Fruit fly (Drosophila melanogaster) whole organism, embryonic: ENCODE results near the gene CG31445.

ENCODE experiments used
- ATbp ChIP-seq: fragments of 200-800 bp; sonication (Bioruptor generic); optimal IDR thresholded peaks from 2 replicates; lab custom pipeline; 2017; ENCODE audit warnings: missing biosample characterization, mild to moderate bottlenecking, missing genetic modification characterization, missing genetic modification reagents
- Antp ChIP-seq: fragments of 200-800 bp; sonication (Bioruptor generic); optimal IDR thresholded peaks from 3 replicates; lab custom pipeline; 2016; ENCODE audit warnings: missing biosample characterization, missing genetic modification characterization
- CG1024 ChIP-seq: fragments of 200-800 bp; sonication (Bioruptor generic); IDR thresholded peaks from 2 replicates; pipeline ENCODE4 v1.3.6; 2022; ENCODE audit warnings: missing biosample characterization, missing genetic modification characterization
- CG10274 ChIP-seq: fragments of 200-800 bp; sonication (Bioruptor generic); optimal IDR thresholded peaks from 3 replicates; lab custom pipeline; 2017; ENCODE audit warnings: missing biosample characterization, mild to moderate bottlenecking, missing genetic modification characterization
- CG11085 ChIP-seq: fragments of 200-800 bp; sonication (Bioruptor generic); IDR thresholded peaks from 2 replicates; pipeline ENCODE4 v1.3.6; 2022; ENCODE audit warnings: missing biosample characterization, missing genetic modification characterization
- CG12071 ChIP-seq: fragments of 200-800 bp; sonication (Bioruptor generic); optimal IDR thresholded peaks from 3 replicates; lab custom pipeline; 2018; ENCODE audit warnings: missing biosample characterization, mild to moderate bottlenecking, missing genetic modification characterization
- CG12659 ChIP-seq: fragments of 200-800 bp; sonication (Bioruptor generic); optimal IDR thresholded peaks from 3 replicates; lab custom pipeline; 2017; ENCODE audit warnings: mild to moderate bottlenecking, missing biosample characterization, missing genetic modification reagents, missing genetic modification characterization
- CG14710 ChIP-seq: fragments of 200-800 bp; sonication (Bioruptor generic); optimal IDR thresholded peaks from 3 replicates; lab custom pipeline; 2019; ENCODE audit warnings: missing biosample characterization, mild to moderate bottlenecking, missing genetic modification characterization, moderate library complexity
- CG17186 ChIP-seq: fragments of 200-800 bp; sonication (Bioruptor generic); optimal IDR thresholded peaks from 3 replicates; lab custom pipeline; 2017; ENCODE audit warnings: missing biosample characterization, missing genetic modification reagents, missing genetic modification characterization
- CG17612 ChIP-seq: fragments of 200-800 bp; sonication (Bioruptor generic); IDR thresholded peaks from 2 replicates; pipeline ENCODE4 v1.3.6; 2022; ENCODE audit warnings: missing biosample characterization, missing genetic modification characterization
- CG18011 ChIP-seq: fragments of 200-800 bp; sonication (Bioruptor generic); optimal IDR thresholded peaks from 2 replicates; lab custom pipeline; 2017; ENCODE audit warnings: missing biosample characterization, missing genetic modification characterization, mild to moderate bottlenecking, moderate library complexity, missing genotype
- CG2120 ChIP-seq: fragments of 200-800 bp; sonication (Bioruptor generic); optimal IDR thresholded peaks from 3 replicates; lab custom pipeline; 2016; ENCODE audit warnings: missing biosample characterization, missing genetic modification characterization
- CG2889 ChIP-seq: fragments of 200-800 bp; sonication (Bioruptor generic); IDR thresholded peaks from 3 replicates; pipeline ENCODE4 v1.3.6; 2022; ENCODE audit warnings: missing biosample characterization, missing genetic modification characterization
- CG5180 ChIP-seq: fragments of 200-800 bp; sonication (Bioruptor generic); optimal IDR thresholded peaks from 3 replicates; lab custom pipeline; 2017; ENCODE audit warnings: missing biosample characterization, missing genetic modification characterization, mild to moderate bottlenecking, moderate library complexity, missing genetic modification reagents
- CG6254 ChIP-seq: fragments of 200-800 bp; sonication (Bioruptor generic); optimal IDR thresholded peaks from 3 replicates; lab custom pipeline; 2017; ENCODE audit warnings: mild to moderate bottlenecking, missing biosample characterization, missing genetic modification reagents, missing genetic modification characterization
- CG8281 ChIP-seq: fragments of 200-800 bp; sonication (Bioruptor generic); optimal IDR thresholded peaks from 2 replicates; lab custom pipeline; 2018; ENCODE audit warnings: missing biosample characterization, mild to moderate bottlenecking, missing genetic modification characterization, moderate library complexity
- CG8359 ChIP-seq: fragments of 200-800 bp; sonication (Bioruptor generic); optimal IDR thresholded peaks from 2 replicates; lab custom pipeline; 2017; ENCODE audit warnings: missing biosample characterization, mild to moderate bottlenecking, missing genetic modification characterization, borderline replicate concordance
- CG9817 ChIP-seq: fragments of 200-800 bp; sonication (Bioruptor generic); optimal IDR thresholded peaks from 2 replicates; lab custom pipeline; 2018; ENCODE audit warnings: missing biosample characterization, mild to moderate bottlenecking, missing genetic modification characterization, moderate library complexity
- Dll ChIP-seq: fragments of 200-800 bp; sonication (Bioruptor generic); IDR thresholded peaks from 4 replicates; pipeline ENCODE4 v1.3.6; 2022; ENCODE audit warnings: missing biosample characterization, missing genetic modification characterization; ENCODE audit not compliant: partially characterized antibody
- ERR ChIP-seq: fragments of 200-800 bp; sonication (Bioruptor generic); optimal IDR thresholded peaks from 2 replicates; lab custom pipeline; 2016; ENCODE audit warnings: missing biosample characterization, missing genetic modification characterization
- Eip74EF ChIP-seq, 2 experiments: fragments of 200-800 bp in 1 of 2; fragments of >200 bp in 1 of 2; sonication (Bioruptor generic) in 1 of 2; optimal IDR thresholded peaks; 2 replicates each; lab custom pipeline; 2017 to 2019; ENCODE audit warnings: missing biosample characterization in 2 of 2, missing genetic modification characterization in 2 of 2, mild to moderate bottlenecking in 1 of 2, moderate library complexity in 1 of 2
- Hey ChIP-seq: fragments of 200-800 bp; sonication (Bioruptor generic); optimal IDR thresholded peaks from 3 replicates; lab custom pipeline; 2018; ENCODE audit warnings: missing biosample characterization, mild to moderate bottlenecking, missing genetic modification characterization
- Hr3 ChIP-seq: fragments of 200-800 bp; sonication (Bioruptor generic); optimal IDR thresholded peaks from 3 replicates; lab custom pipeline; 2016; ENCODE audit warnings: missing biosample characterization, missing genetic modification characterization
- Nf-YB ChIP-seq: fragments of 200-800 bp; sonication (Bioruptor generic); optimal IDR thresholded peaks from 3 replicates; lab custom pipeline; 2019; ENCODE audit warnings: missing biosample characterization, mild to moderate bottlenecking, missing genetic modification characterization, moderate library complexity
- Nf-YC ChIP-seq: fragments of 200-800 bp; optimal IDR thresholded peaks from 3 replicates; lab custom pipeline; 2019; ENCODE audit warnings: missing biosample characterization, mild to moderate bottlenecking, missing genetic modification characterization, moderate library complexity
- Optix ChIP-seq: fragments of 200-800 bp; sonication (Bioruptor generic); IDR thresholded peaks from 3 replicates; pipeline ENCODE4 v1.3.6; 2022; ENCODE audit warnings: missing biosample characterization, missing genetic modification characterization
- Ptx1 ChIP-seq: fragments of 200-800 bp; sonication (Bioruptor generic); IDR thresholded peaks from 2 replicates; pipeline ENCODE4 v1.3.6; 2022; ENCODE audit warnings: missing biosample characterization, missing genetic modification characterization
- Stat92E ChIP-seq, 3 experiments: fragments of >200 bp in 2 of 3; fragments of 200-800 bp in 1 of 3; sonication (Bioruptor generic) in 1 of 3; optimal IDR thresholded peaks; 2 replicates each; lab custom pipeline; 2017 to 2019; ENCODE audit warnings: missing biosample characterization in 3 of 3, missing genetic modification characterization in 3 of 3, mild to moderate bottlenecking in 1 of 3, moderate library complexity in 1 of 3
- ac ChIP-seq: fragments of 200-800 bp; sonication (Bioruptor generic); optimal IDR thresholded peaks from 3 replicates; lab custom pipeline; 2017; ENCODE audit warnings: missing biosample characterization, mild to moderate bottlenecking, missing genetic modification characterization
- bcd ChIP-seq: fragments of 200-800 bp; sonication (Bioruptor generic); optimal IDR thresholded peaks from 2 replicates; lab custom pipeline; 2017; ENCODE audit warnings: missing biosample characterization, mild to moderate bottlenecking, missing genetic modification characterization
- bsh ChIP-seq, 2 experiments: fragments of 200-800 bp; sonication (Bioruptor generic); optimal IDR thresholded peaks; 2 replicates each; lab custom pipeline; 2017 to 2018; ENCODE audit warnings: mild to moderate bottlenecking in 2 of 2, missing biosample characterization in 2 of 2, missing genetic modification characterization in 2 of 2, moderate library complexity in 1 of 2
- cas ChIP-seq: fragments of 200-800 bp; sonication (Bioruptor generic); IDR thresholded peaks from 2 replicates; pipeline ENCODE4 v1.3.6; 2022; ENCODE audit warnings: missing biosample characterization, missing genetic modification characterization
- chm ChIP-seq: fragments of 200-800 bp; sonication (Bioruptor generic); IDR thresholded peaks from 2 replicates; pipeline ENCODE4 v1.3.6; 2022; ENCODE audit warnings: missing biosample characterization, missing genetic modification characterization
- ci ChIP-seq: fragments of 200-800 bp; sonication (Bioruptor generic); IDR thresholded peaks from 3 replicates; pipeline ENCODE4 v1.3.6; 2022; ENCODE audit warnings: missing biosample characterization, missing genetic modification characterization
- fd96Cb ChIP-seq: fragments of 200-800 bp; sonication (Bioruptor generic); optimal IDR thresholded peaks from 2 replicates; lab custom pipeline; 2018; ENCODE audit warnings: missing biosample characterization, mild to moderate bottlenecking, missing genetic modification characterization, moderate library complexity
- ham ChIP-seq: fragments of 200-800 bp; sonication (Bioruptor generic); IDR thresholded peaks from 2 replicates; pipeline ENCODE4 v1.3.6; 2022; ENCODE audit warnings: missing biosample characterization, missing genetic modification characterization
- ken ChIP-seq: fragments of 200-800 bp; sonication (Bioruptor generic); IDR thresholded peaks from 3 replicates; pipeline ENCODE4 v1.3.6; 2022; ENCODE audit warnings: missing biosample characterization, missing genetic modification characterization
- mld ChIP-seq: fragments of 200-800 bp; sonication (Bioruptor generic); IDR thresholded peaks from 3 replicates; pipeline ENCODE4 v1.3.6; 2022; ENCODE audit warnings: missing biosample characterization, missing genetic modification characterization; ENCODE audit not compliant: partially characterized antibody
- peb ChIP-seq: fragments of 200-800 bp; sonication (Bioruptor generic); IDR thresholded peaks from 2 replicates; pipeline ENCODE4 v1.3.6; 2022; ENCODE audit warnings: missing biosample characterization, missing genetic modification characterization
- psq ChIP-seq: fragments of 200-800 bp; sonication (Bioruptor generic); optimal IDR thresholded peaks from 2 replicates; lab custom pipeline; 2017; ENCODE audit warnings: missing biosample characterization, missing genetic modification characterization
- run ChIP-seq: fragments of 200-800 bp; sonication (Bioruptor generic); optimal IDR thresholded peaks from 3 replicates; lab custom pipeline; 2018; ENCODE audit warnings: missing biosample characterization, mild to moderate bottlenecking, missing genetic modification characterization
- schlank ChIP-seq: fragments of 200-800 bp; sonication (Bioruptor generic); optimal IDR thresholded peaks from 2 replicates; lab custom pipeline; 2018; ENCODE audit warnings: missing biosample characterization, mild to moderate bottlenecking, missing genetic modification characterization
- scrt ChIP-seq: fragments of 200-800 bp; sonication (Bioruptor generic); optimal IDR thresholded peaks from 2 replicates; lab custom pipeline; 2018; ENCODE audit warnings: missing biosample characterization, mild to moderate bottlenecking, missing genetic modification characterization, moderate library complexity
- sr ChIP-seq: fragments of 200-800 bp; sonication (Bioruptor generic); IDR thresholded peaks from 3 replicates; pipeline ENCODE4 v1.3.6; 2022; ENCODE audit warnings: missing biosample characterization, missing genetic modification characterization
- usp ChIP-seq: fragments of >200 bp; optimal IDR thresholded peaks from 2 replicates; lab custom pipeline; 2017; ENCODE audit warnings: missing biosample characterization, missing genetic modification characterization
- wor ChIP-seq: fragments of 200-800 bp; sonication (Bioruptor generic); IDR thresholded peaks from 2 replicates; pipeline ENCODE4 v1.3.6; 2022; ENCODE audit warnings: missing biosample characterization, missing genetic modification characterization
- zen ChIP-seq: fragments of 200-800 bp; sonication (Bioruptor generic); optimal IDR thresholded peaks from 3 replicates; lab custom pipeline; 2018; ENCODE audit warnings: missing biosample characterization, mild to moderate bottlenecking, missing genetic modification characterization, moderate library complexity
- zfh1 ChIP-seq: fragments of 200-800 bp; sonication (Bioruptor generic); IDR thresholded peaks from 3 replicates; pipeline ENCODE4 v1.3.6; 2022; ENCODE audit warnings: missing biosample characterization, missing genetic modification characterization

CG31445 gene

dm6 chr3R:29222891-29223842 lies 21.5 kb downstream of the CG31445 start, which contains the start of the genes Cisd2 and Brd8 (continued):
- TF ChIP-seq CG1024 (GFP tag; lab: Robert Waterston, UW) = no peak
- TF ChIP-seq ATbp (GFP tag; lab: Kevin White, UChicago) = no peak
- no peak for TF ChIP-seq ken (GFP tag; lab: Robert Waterston, UW)
- TF ChIP-seq Nf-YB (GFP tag; lab: Kevin White, UChicago) = no peak
- no peak for TF ChIP-seq ERR (GFP tag; lab: Kevin White, UChicago)
- no peak for TF ChIP-seq schlank (tag; lab: Kevin White, UChicago)
- TF ChIP-seq ci (GFP tag; lab: Robert Waterston, UW) = peak; percentile 35; the same call in 1 of the 3 replicates
- TF ChIP-seq CG18011 (GFP tag; lab: Kevin White, UChicago) = no peak
- peak; percentile 7 for TF ChIP-seq CG2120
- peak; percentile 69 for TF ChIP-seq CG12659 (GFP tag; lab: Kevin White, UChicago)
- TF ChIP-seq psq (GFP tag; lab: Kevin White, UChicago) = no peak
- no peak for TF ChIP-seq chm (GFP tag; lab: Robert Waterston, UW)
- TF ChIP-seq CG9817 (tag; lab: Kevin White, UChicago) = no peak
- TF ChIP-seq CG12071 (GFP tag; lab: Kevin White, UChicago) = no peak
- TF ChIP-seq CG6254 = no peak
- TF ChIP-seq ac (GFP tag; lab: Kevin White, UChicago) = no peak
- no peak for TF ChIP-seq CG10274 (GFP tag; lab: Kevin White, UChicago)
- TF ChIP-seq mld = peak; percentile 94
- TF ChIP-seq fd96Cb = no peak
- no peak for TF ChIP-seq CG17612 (GFP tag; lab: Robert Waterston, UW)
- no peak for TF ChIP-seq sr (GFP tag; lab: Robert Waterston, UW)
- TF ChIP-seq CG5180 (GFP tag; lab: Kevin White, UChicago) = no peak
- TF ChIP-seq zen (tag; lab: Kevin White, UChicago) = no peak
- no peak for TF ChIP-seq Hey
- no peak for TF ChIP-seq Antp
- no peak for TF ChIP-seq scrt (GFP tag; lab: Kevin White, UChicago)
- no peak for TF ChIP-seq Eip74EF (GFP tag; optimal IDR thresholded peaks at IDR 0.05; lab: Kevin White, UChicago)
- TF ChIP-seq Ptx1 (GFP tag; lab: Robert Waterston, UW) = no peak
- TF ChIP-seq cas (GFP tag; lab: Robert Waterston, UW) = no peak
- TF ChIP-seq Dll (GFP tag; lab: Robert Waterston, UW) = peak; percentile 89
- no peak for TF ChIP-seq CG8359 (GFP tag; lab: Kevin White, UChicago)
- TF ChIP-seq CG8281 (tag; lab: Kevin White, UChicago) = peak; percentile 43
- no peak for TF ChIP-seq Optix (GFP tag; lab: Robert Waterston, UW)
- TF ChIP-seq bcd (GFP tag; lab: Kevin White, UChicago) = no peak
- no peak for TF ChIP-seq run (tag; lab: Kevin White, UChicago)
- no peak for TF ChIP-seq bsh (GFP tag; optimal IDR thresholded peaks at IDR 0.05; lab: Kevin White, UChicago)
- no peak for TF ChIP-seq Hr3 (GFP tag; lab: Kevin White, UChicago)
- TF ChIP-seq CG14710 (tag; lab: Kevin White, UChicago) = peak; percentile 54
- no peak for TF ChIP-seq CG2889 (GFP tag; lab: Robert Waterston, UW)
- peak in 1 of 3 experiments; percentile 6 for TF ChIP-seq Stat92E (GFP tag; optimal IDR thresholded peaks at IDR 0.05; lab: Kevin White, UChicago)
- TF ChIP-seq ham (GFP tag; lab: Robert Waterston, UW) = no peak
- TF ChIP-seq CG17186 (GFP tag; lab: Kevin White, UChicago) = peak; percentile 89
- no peak for TF ChIP-seq CG11085 (GFP tag; lab: Robert Waterston, UW)
- peak; percentile 28 for TF ChIP-seq Nf-YC (tag; lab: Kevin White, UChicago)
- no peak for TF ChIP-seq zfh1
- TF ChIP-seq peb = no peak
- no peak for TF ChIP-seq usp
- no peak for TF ChIP-seq wor (GFP tag; lab: Robert Waterston, UW)
